Fruit fly (Drosophila melanogaster) whole organism, embryonic: ENCODE measurements around the gene cort.

Experiments
- ATbp ChIP-seq: fragments of 200-800 bp; sonication (Bioruptor generic); optimal IDR thresholded peaks from 2 replicates; lab custom pipeline; 2017; ENCODE audit warnings: missing biosample characterization, mild to moderate bottlenecking, missing genetic modification characterization, missing genetic modification reagents
- Atf-2 ChIP-seq: fragments of 200-800 bp; sonication (Bioruptor generic); optimal IDR thresholded peaks from 2 replicates; lab custom pipeline; 2016; ENCODE audit warnings: missing biosample characterization, missing genetic modification characterization
- B-H2 ChIP-seq: fragments of 200-800 bp; sonication (Bioruptor generic); optimal IDR thresholded peaks from 2 replicates; lab custom pipeline; 2018; ENCODE audit warnings: missing biosample characterization, mild to moderate bottlenecking, missing genetic modification characterization
- Bgb ChIP-seq: fragments of 200-800 bp; sonication (Bioruptor generic); IDR thresholded peaks from 2 replicates; pipeline ENCODE4 v1.3.6; 2022; ENCODE audit warnings: missing biosample characterization, missing genetic modification characterization; ENCODE audit not compliant: partially characterized antibody
- BtbVII ChIP-seq: fragments of 200-800 bp; sonication (Bioruptor generic); optimal IDR thresholded peaks from 3 replicates; lab custom pipeline; 2017; ENCODE audit warnings: missing biosample characterization, mild to moderate bottlenecking, missing genetic modification characterization
- Bteb2 ChIP-seq: fragments of 200-800 bp; sonication (Bioruptor generic); optimal IDR thresholded peaks from 2 replicates; lab custom pipeline; 2016; ENCODE audit warnings: missing biosample characterization, missing genetic modification characterization
- CG10565 ChIP-seq: fragments of 200-800 bp; sonication (Bioruptor generic); optimal IDR thresholded peaks from 3 replicates; lab custom pipeline; 2016; ENCODE audit warnings: missing biosample characterization, mild to moderate bottlenecking, missing genetic modification characterization
- CG12071 ChIP-seq: fragments of 200-800 bp; sonication (Bioruptor generic); optimal IDR thresholded peaks from 3 replicates; lab custom pipeline; 2018; ENCODE audit warnings: missing biosample characterization, mild to moderate bottlenecking, missing genetic modification characterization
- CG13296 ChIP-seq: fragments of 200-800 bp; sonication (Bioruptor generic); optimal IDR thresholded peaks from 3 replicates; lab custom pipeline; 2018; ENCODE audit warnings: missing biosample characterization, mild to moderate bottlenecking, missing genetic modification characterization
- CG13775 ChIP-seq: fragments of 200-800 bp; sonication (Bioruptor generic); optimal IDR thresholded peaks from 3 replicates; lab custom pipeline; 2017; ENCODE audit warnings: missing biosample characterization, mild to moderate bottlenecking, missing genetic modification characterization
- CG15073 ChIP-seq: fragments of 200-800 bp; sonication (Bioruptor generic); optimal IDR thresholded peaks from 2 replicates; lab custom pipeline; 2016; ENCODE audit warnings: missing biosample characterization, missing genetic modification characterization
- CG18764 ChIP-seq: fragments of 200-800 bp; sonication (Bioruptor generic); optimal IDR thresholded peaks from 3 replicates; lab custom pipeline; 2016; ENCODE audit warnings: missing biosample characterization, missing genetic modification characterization
- CG2129 ChIP-seq: fragments of 200-800 bp; sonication (Bioruptor generic); IDR thresholded peaks from 2 replicates; pipeline ENCODE4 v1.3.6; 2022; ENCODE audit warnings: missing biosample characterization, missing genetic modification characterization; ENCODE audit not compliant: partially characterized antibody
- CG2889 ChIP-seq: fragments of 200-800 bp; sonication (Bioruptor generic); IDR thresholded peaks from 3 replicates; pipeline ENCODE4 v1.3.6; 2022; ENCODE audit warnings: missing biosample characterization, missing genetic modification characterization
- CG3065 ChIP-seq: fragments of 200-800 bp; sonication (Bioruptor generic); optimal IDR thresholded peaks from 2 replicates; lab custom pipeline; 2016; ENCODE audit warnings: missing biosample characterization, missing genetic modification characterization
- CG31388 ChIP-seq: fragments of 200-800 bp; sonication (Bioruptor generic); optimal IDR thresholded peaks from 2 replicates; lab custom pipeline; 2016; ENCODE audit warnings: missing biosample characterization, missing genetic modification characterization
- CG4707 ChIP-seq: fragments of 200-800 bp; sonication (Bioruptor generic); optimal IDR thresholded peaks from 2 replicates; lab custom pipeline; 2018; ENCODE audit warnings: missing biosample characterization, mild to moderate bottlenecking, missing genetic modification characterization, moderate library complexity
- CG6791 ChIP-seq: fragments of 200-800 bp; sonication (Bioruptor generic); IDR thresholded peaks from 3 replicates; pipeline ENCODE4 v1.3.6; 2022; ENCODE audit warnings: missing biosample characterization, missing genetic modification characterization; ENCODE audit not compliant: partially characterized antibody
- CG7372 ChIP-seq: fragments of 200-800 bp; sonication (Bioruptor generic); IDR thresholded peaks from 2 replicates; pipeline ENCODE4 v1.3.6; 2022; ENCODE audit warnings: missing biosample characterization, missing genetic modification characterization
- CG7556 ChIP-seq: fragments of 200-800 bp; sonication (Bioruptor generic); optimal IDR thresholded peaks from 2 replicates; lab custom pipeline; 2017; ENCODE audit warnings: missing biosample characterization, mild to moderate bottlenecking, missing genetic modification characterization
- CG7987 ChIP-seq: fragments of 200-800 bp; sonication (Bioruptor generic); optimal IDR thresholded peaks from 2 replicates; lab custom pipeline; 2018; ENCODE audit warnings: missing biosample characterization, mild to moderate bottlenecking, missing genetic modification characterization, moderate library complexity
- CG8290 ChIP-seq, 3 experiments: fragments of 200-800 bp; sonication (Bioruptor generic); optimal IDR thresholded peaks; 2 replicates each; lab custom pipeline; 2016 to 2019; ENCODE audit warnings: missing biosample characterization in 3 of 3, missing genetic modification characterization in 3 of 3, mild to moderate bottlenecking in 2 of 3, moderate library complexity in 1 of 3
- CG8765 ChIP-seq: fragments of 200-800 bp; sonication (Bioruptor generic); IDR thresholded peaks from 2 replicates; pipeline ENCODE4 v1.3.6; 2022; ENCODE audit warnings: missing biosample characterization, missing genetic modification characterization
- CG9437 ChIP-seq: fragments of 200-800 bp; sonication (Bioruptor generic); optimal IDR thresholded peaks from 2 replicates; lab custom pipeline; 2018; ENCODE audit warnings: missing biosample characterization, mild to moderate bottlenecking, missing genetic modification characterization
- CG9797 ChIP-seq: fragments of 200-800 bp; sonication (Bioruptor generic); optimal IDR thresholded peaks from 3 replicates; lab custom pipeline; 2018; ENCODE audit warnings: missing biosample characterization, mild to moderate bottlenecking, missing genetic modification characterization
- Dek ChIP-seq: fragments of 200-800 bp; sonication (Bioruptor generic); optimal IDR thresholded peaks from 3 replicates; lab custom pipeline; 2019; ENCODE audit warnings: missing biosample characterization, mild to moderate bottlenecking, missing genetic modification characterization, moderate library complexity
- Dref ChIP-seq: fragments of 200-800 bp; sonication (Bioruptor generic); IDR thresholded peaks from 2 replicates; pipeline ENCODE4 v1.3.6; 2022; ENCODE audit warnings: missing biosample characterization, missing genetic modification characterization
- Hr78 ChIP-seq, 2 experiments: fragments of 200-800 bp in 1 of 2; fragments of >200 bp in 1 of 2; sonication (Bioruptor generic) in 1 of 2; optimal IDR thresholded peaks; 2 replicates each; lab custom pipeline; 2017 to 2019; ENCODE audit warnings: missing biosample characterization in 2 of 2, missing genetic modification characterization in 2 of 2, mild to moderate bottlenecking in 1 of 2, moderate library complexity in 1 of 2
- Mrtf ChIP-seq: fragments of 200-800 bp; sonication (Bioruptor generic); IDR thresholded peaks from 3 replicates; pipeline ENCODE4 v1.3.6; 2022; ENCODE audit warnings: missing biosample characterization, missing genetic modification characterization
- Ptx1 ChIP-seq: fragments of 200-800 bp; sonication (Bioruptor generic); IDR thresholded peaks from 2 replicates; pipeline ENCODE4 v1.3.6; 2022; ENCODE audit warnings: missing biosample characterization, missing genetic modification characterization
- Side ChIP-seq: fragments of 200-800 bp; sonication (Bioruptor generic); optimal IDR thresholded peaks from 2 replicates; lab custom pipeline; 2016; ENCODE audit warnings: missing biosample characterization, missing genetic modification characterization
- Sin3A ChIP-seq: fragments of >200 bp; optimal IDR thresholded peaks from 2 replicates; lab custom pipeline; 2018
- Sox102F ChIP-seq: fragments of 200-800 bp; sonication (Bioruptor generic); optimal IDR thresholded peaks from 2 replicates; lab custom pipeline; 2018; ENCODE audit warnings: missing biosample characterization, mild to moderate bottlenecking, missing genetic modification characterization, moderate library complexity
- TFAM ChIP-seq: fragments of 200-800 bp; sonication (Bioruptor generic); optimal IDR thresholded peaks from 2 replicates; lab custom pipeline; 2017; ENCODE audit warnings: missing biosample characterization, missing genetic modification characterization, inconsistent platforms
- aop ChIP-seq: fragments of 200-800 bp; sonication (Bioruptor generic); IDR thresholded peaks from 2 replicates; pipeline ENCODE4 v1.3.6; 2022; ENCODE audit warnings: missing biosample characterization, missing genetic modification characterization
- ewg ChIP-seq: fragments of 200-800 bp; sonication (Bioruptor generic); optimal IDR thresholded peaks from 3 replicates; lab custom pipeline; 2017; ENCODE audit warnings: mild to moderate bottlenecking, missing biosample characterization, missing genetic modification reagents, missing genetic modification characterization
- fd102C ChIP-seq: fragments of 200-800 bp; sonication (Bioruptor generic); optimal IDR thresholded peaks from 2 replicates; lab custom pipeline; 2018; ENCODE audit warnings: missing biosample characterization, mild to moderate bottlenecking, missing genetic modification characterization, moderate library complexity
- fru ChIP-seq: fragments of >200 bp; optimal IDR thresholded peaks from 2 replicates; lab custom pipeline; 2017
- gce ChIP-seq: fragments of 200-800 bp; sonication (Bioruptor generic); IDR thresholded peaks from 3 replicates; pipeline ENCODE4 v1.3.6; 2022; ENCODE audit warnings: missing biosample characterization, missing genetic modification characterization
- gsb-n ChIP-seq: fragments of 200-800 bp; sonication (Bioruptor generic); optimal IDR thresholded peaks from 3 replicates; lab custom pipeline; 2018; ENCODE audit warnings: missing biosample characterization, mild to moderate bottlenecking, missing genetic modification characterization
- her ChIP-seq: fragments of 200-800 bp; sonication (Bioruptor generic); optimal IDR thresholded peaks from 2 replicates; lab custom pipeline; 2016; ENCODE audit warnings: missing biosample characterization, missing genetic modification characterization
- kah ChIP-seq: fragments of 200-800 bp; sonication (Bioruptor generic); optimal IDR thresholded peaks from 2 replicates; lab custom pipeline; 2018; ENCODE audit warnings: missing biosample characterization, mild to moderate bottlenecking, missing genetic modification characterization
- klu ChIP-seq: fragments of 200-800 bp; sonication (Bioruptor generic); IDR thresholded peaks from 2 replicates; pipeline ENCODE4 v1.3.6; 2022; ENCODE audit warnings: missing biosample characterization, missing genetic modification characterization
- nom ChIP-seq: fragments of 200-800 bp; sonication (Bioruptor generic); optimal IDR thresholded peaks from 2 replicates; lab custom pipeline; 2017; ENCODE audit warnings: missing biosample characterization, missing genetic modification characterization, mild to moderate bottlenecking, moderate library complexity, missing genetic modification reagents
- pros ChIP-seq: fragments of 200-800 bp; sonication (Bioruptor generic); optimal IDR thresholded peaks from 3 replicates; lab custom pipeline; 2019; ENCODE audit warnings: missing biosample characterization, mild to moderate bottlenecking, missing genetic modification characterization, moderate library complexity
- sens ChIP-seq: fragments of 200-800 bp; sonication (Bioruptor generic); peaks from one replicate; lab custom pipeline; 2016; ENCODE audit warnings: missing biosample characterization, missing genetic modification characterization
- sna ChIP-seq: fragments of 200-800 bp; sonication (Bioruptor generic); IDR thresholded peaks from 2 replicates; pipeline ENCODE4 v1.3.6; 2022; ENCODE audit warnings: missing biosample characterization, missing genetic modification characterization; ENCODE audit not compliant: partially characterized antibody
- usp ChIP-seq: fragments of >200 bp; optimal IDR thresholded peaks from 2 replicates; lab custom pipeline; 2017; ENCODE audit warnings: missing biosample characterization, missing genetic modification characterization
- vnd ChIP-seq: fragments of 200-800 bp; sonication (Bioruptor generic); IDR thresholded peaks from 3 replicates; pipeline ENCODE4 v1.3.6; 2022; ENCODE audit warnings: missing biosample characterization, missing genetic modification characterization; ENCODE audit not compliant: partially characterized antibody
- zen2 ChIP-seq: fragments of 200-800 bp; sonication (Bioruptor generic); IDR thresholded peaks from 3 replicates; pipeline ENCODE4 v1.3.6; 2022; ENCODE audit warnings: missing biosample characterization, missing genetic modification characterization; ENCODE audit not compliant: partially characterized antibody

The cort gene

dm6 chr2L:6648163-6648628 lies 28.2 kb downstream of the cort start (continued):
- TF ChIP-seq CG2889 (GFP tag; lab: Robert Waterston, UW) (peak; percentile 89), Hr78 (GFP tag; optimal IDR thresholded peaks at IDR 0.05; lab: Kevin White, UChicago) (peak in 1 of 2 experiments; percentile 75), B-H2 (GFP tag; lab: Kevin White, UChicago) (peak; percentile 95), ewg (GFP tag; lab: Kevin White, UChicago) (peak; percentile 95), ATbp (peak; percentile 92), CG15073 (GFP tag; lab: Kevin White, UChicago) (peak; percentile 73), Sin3A (lab: Kevin White, UChicago) (peak; percentile 66), Ptx1 (GFP tag; lab: Robert Waterston, UW) (peak; percentile 94), CG9797 (peak; percentile 35), gsb-n (tag; lab: Kevin White, UChicago) (peak; percentile 83), sens (GFP tag; lab: Kevin White, UChicago) (peak; percentile 99), Bgb (GFP tag; lab: Robert Waterston, UW) (no peak), CG4707 (GFP tag; lab: Kevin White, UChicago) (peak; percentile 65), pros (GFP tag; lab: Kevin White, UChicago) (peak; percentile 33), fru (no peak), CG10565 (GFP tag; lab: Kevin White, UChicago) (peak; percentile 75), CG8765 (GFP tag; lab: Robert Waterston, UW) (peak; percentile 76; the same call in 1 of the 2 replicates), Atf-2 (GFP tag; lab: Kevin White, UChicago) (peak; percentile 87), CG13775 (GFP tag; lab: Kevin White, UChicago) (peak; percentile 98), Side (peak; percentile 88), BtbVII (GFP tag; lab: Kevin White, UChicago) (peak; percentile 96), CG7987 (GFP tag; lab: Kevin White, UChicago) (peak; percentile 78), CG18764 (GFP tag; lab: Kevin White, UChicago) (peak; percentile 91), aop (GFP tag; lab: Robert Waterston, UW) (no peak), Dek (peak; percentile 93), Dref (GFP tag; lab: Robert Waterston, UW) (no peak), kah (peak; percentile 89), CG12071 (GFP tag; lab: Kevin White, UChicago) (peak; percentile 85), CG3065 (GFP tag; lab: Kevin White, UChicago) (peak; percentile 90), CG9437 (GFP tag; lab: Kevin White, UChicago) (peak; percentile 90), CG2129 (no peak), Mrtf (GFP tag; lab: Robert Waterston, UW) (peak; percentile 91), Sox102F (GFP tag; lab: Kevin White, UChicago) (peak; percentile 96), nom (peak; percentile 71), CG7556 (peak; percentile 96), usp (GFP tag; lab: Kevin White, UChicago) (no peak), zen2 (no peak), vnd (GFP tag; lab: Robert Waterston, UW) (no peak), TFAM (GFP tag; lab: Kevin White, UChicago) (peak; percentile 47), her (peak; percentile 81), CG8290 (GFP tag; optimal IDR thresholded peaks at IDR 0.05; lab: Kevin White, UChicago) (peak; percentile 89), CG8290 (tag; optimal IDR thresholded peaks at IDR 0.05; lab: Kevin White, UChicago) (peak; percentile 88 to 92), Bteb2 (peak; percentile 95), fd102C (GFP tag; lab: Kevin White, UChicago) (peak; percentile 15), klu (GFP tag; lab: Robert Waterston, UW) (peak; percentile 89), gce (GFP tag; lab: Robert Waterston, UW) (peak; percentile 82), CG6791 (no peak), CG13296 (GFP tag; lab: Kevin White, UChicago) (peak; percentile 97), CG31388 (GFP tag; lab: Kevin White, UChicago) (peak; percentile 77), CG7372 (GFP tag; lab: Robert Waterston, UW) (peak; percentile 91), sna (GFP tag; lab: Robert Waterston, UW) (no peak)
